Fruit fly (Drosophila melanogaster): ENCODE data around the gene CG8927.

The CG8927 gene

DNA sequence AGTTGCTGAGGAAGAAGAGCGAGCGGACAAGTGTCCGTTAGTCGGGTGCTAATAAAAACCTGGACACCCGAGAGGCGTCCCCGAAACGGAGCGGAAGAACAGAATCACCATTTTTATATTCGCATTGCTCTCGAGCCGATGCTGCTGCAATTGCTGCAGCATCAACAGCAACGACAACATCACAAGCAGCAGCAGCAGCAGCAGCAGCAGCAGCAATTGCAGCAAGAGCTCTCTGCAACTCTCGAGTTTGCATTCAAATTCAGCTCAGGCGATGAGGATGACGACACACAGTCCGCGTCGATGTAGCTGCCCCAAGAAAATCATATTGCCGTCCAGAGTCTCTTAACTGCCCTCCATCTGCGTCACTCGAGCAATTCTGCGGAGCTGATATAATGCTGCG, 25.3 kb downstream of the CG8927 start (continued):
- TF ChIP-seq CG3847 (GFP tag; IDR thresholded peaks at IDR 0.05) (0 out of 2 replicates have a peak, but pooled peaks have one; percentile 18), Poxn (GFP tag; IDR thresholded peaks at IDR 0.05) (no peak), CG7556 (GFP tag; optimal IDR thresholded peaks at IDR 0.05) (no peak), kah (GFP tag; optimal IDR thresholded peaks at IDR 0.05) (no peak), HLH3B (GFP tag; IDR thresholded peaks at IDR 0.05) (peak; percentile 26; the same call in 1 of the 2 replicates), pan (optimal IDR thresholded peaks at IDR 0.05) (no peak), pan (GFP tag; optimal IDR thresholded peaks at IDR 0.05 in 1 of 2, IDR thresholded peaks at IDR 0.05 in 1 of 2) (peak in 1 of 2 experiments; percentile 10), Fer2 (tag; optimal IDR thresholded peaks at IDR 0.05) (no peak), lmd (GFP tag; IDR thresholded peaks at IDR 0.05) (0 out of 2 replicates have a peak, but pooled peaks have one; percentile 22), Sox100B (GFP tag; optimal IDR thresholded peaks at IDR 0.05) (no peak), CG2116 (GFP tag; optimal IDR thresholded peaks at IDR 0.05) (no peak), Dp (GFP tag; optimal IDR thresholded peaks at IDR 0.05) (no peak), CG7357 (GFP tag; IDR thresholded peaks at IDR 0.05) (no peak), lov (optimal IDR thresholded peaks at IDR 0.05) (no peak), lov (GFP tag; IDR thresholded peaks at IDR 0.05) (0 out of 3 replicates have a peak, but pooled peaks have one; percentile 32), dimm (GFP tag; IDR thresholded peaks at IDR 0.05) (no peak), CG16813 (GFP tag; IDR thresholded peaks at IDR 0.05; ENCODE audit: partially characterized antibody) (no peak), Rfx (GFP tag; IDR thresholded peaks at IDR 0.05) (no peak), fd64A (GFP tag; optimal IDR thresholded peaks at IDR 0.05) (peak; percentile 49), zfh1 (GFP tag; IDR thresholded peaks at IDR 0.05) (0 out of 3 replicates have a peak, but pooled peaks have one; percentile 6), lola (GFP tag; optimal IDR thresholded peaks at IDR 0.05) (peak in 1 of 3 experiments; percentile 55), CG12391 (tag; optimal IDR thresholded peaks at IDR 0.05) (no peak), tgo (GFP tag; IDR thresholded peaks at IDR 0.05) (no peak), ttk (GFP tag; IDR thresholded peaks at IDR 0.05) (no peak), CG15696 (tag; optimal IDR thresholded peaks at IDR 0.05) (no peak), Neu2 (GFP tag; optimal IDR thresholded peaks at IDR 0.05; ENCODE audit: borderline replicate concordance) (no peak), NfI (GFP tag; optimal IDR thresholded peaks at IDR 0.05) (peak; percentile 16), Sry-β (GFP tag; optimal IDR thresholded peaks at IDR 0.05) (no peak), vvl (GFP tag; IDR thresholded peaks at IDR 0.05) (peak; percentile 35; the same call in 1 of the 2 replicates), CG8290 (GFP tag; optimal IDR thresholded peaks at IDR 0.05) (no peak), CG8290 (tag; optimal IDR thresholded peaks at IDR 0.05) (peak in 1 of 2 experiments; percentile 30), CG32767 (GFP tag; IDR thresholded peaks at IDR 0.05) (no peak), Sry-δ (GFP tag; optimal IDR thresholded peaks at IDR 0.05) (no peak), lab (GFP tag; optimal IDR thresholded peaks at IDR 0.05) (peak; percentile 18), seq (GFP tag; IDR thresholded peaks at IDR 0.05) (peak; percentile 26; the same call in 1 of the 2 replicates)

dm6 chr3R:16207074-16207609, 26.3 kb downstream of the CG8927 start:
- TF ChIP-seq HLH4C (GFP tag; IDR thresholded peaks at IDR 0.05; ENCODE audit: partially characterized antibody) (no peak), Xbp1 (GFP tag; optimal IDR thresholded peaks at IDR 0.05) (no peak), stwl (tag; optimal IDR thresholded peaks at IDR 0.05) (no peak), ara (GFP tag; IDR thresholded peaks at IDR 0.05) (0 out of 2 replicates have a peak, but pooled peaks have one; percentile 37), CG16813 (GFP tag; IDR thresholded peaks at IDR 0.05; ENCODE audit: partially characterized antibody) (no peak), CG6689 (GFP tag; IDR thresholded peaks at IDR 0.05) (no peak), CG3838 (GFP tag; optimal IDR thresholded peaks at IDR 0.05) (peak; percentile 27), Elba2 (GFP tag; optimal IDR thresholded peaks at IDR 0.05) (no peak), cato (GFP tag; optimal IDR thresholded peaks at IDR 0.05; ENCODE audit: borderline replicate concordance) (no peak), phol (tag; optimal IDR thresholded peaks at IDR 0.05) (no peak), grau (tag; optimal IDR thresholded peaks at IDR 0.05) (peak; percentile 45), jumu (GFP tag; optimal IDR thresholded peaks at IDR 0.05) (no peak), Side (GFP tag; optimal IDR thresholded peaks at IDR 0.05) (no peak), D19A (tag; optimal IDR thresholded peaks at IDR 0.05) (no peak), ro (GFP tag; IDR thresholded peaks at IDR 0.05) (no peak), gcm (GFP tag; optimal IDR thresholded peaks at IDR 0.05) (no peak), CG12104 (GFP tag; optimal IDR thresholded peaks at IDR 0.05) (no peak), jing (GFP tag; optimal IDR thresholded peaks at IDR 0.05) (no peak), odd (GFP tag; optimal IDR thresholded peaks at IDR 0.05) (peak; percentile 36)
